Fruit fly (Drosophila melanogaster) whole organism, embryonic: ENCODE results near the gene Trm1.

ENCODE experiments used
- Aef1 ChIP-seq: fragments of 200-800 bp; sonication (Bioruptor generic); IDR thresholded peaks from 3 replicates; pipeline ENCODE4 v1.3.6; 2022; ENCODE audit warnings: missing biosample characterization, missing genetic modification characterization
- Asciz ChIP-seq: fragments of 200-800 bp; sonication (Bioruptor generic); optimal IDR thresholded peaks from 2 replicates; lab custom pipeline; 2017; ENCODE audit warnings: missing biosample characterization, mild to moderate bottlenecking, missing genetic modification characterization, missing genetic modification reagents
- B-H2 ChIP-seq: fragments of 200-800 bp; sonication (Bioruptor generic); optimal IDR thresholded peaks from 2 replicates; lab custom pipeline; 2018; ENCODE audit warnings: missing biosample characterization, mild to moderate bottlenecking, missing genetic modification characterization
- Bdp1 ChIP-seq: fragments of 200-800 bp; sonication (Bioruptor generic); optimal IDR thresholded peaks from 3 replicates; lab custom pipeline; 2016; ENCODE audit warnings: missing biosample characterization, missing genetic modification characterization
- Blimp-1 ChIP-seq: fragments of 200-800 bp; sonication (Bioruptor generic); optimal IDR thresholded peaks from 3 replicates; lab custom pipeline; 2018; ENCODE audit warnings: missing biosample characterization, missing genetic modification characterization, mild to moderate bottlenecking, moderate library complexity, missing genetic modification reagents
- CG10565 ChIP-seq: fragments of 200-800 bp; sonication (Bioruptor generic); optimal IDR thresholded peaks from 3 replicates; lab custom pipeline; 2016; ENCODE audit warnings: missing biosample characterization, mild to moderate bottlenecking, missing genetic modification characterization
- CG11504 ChIP-seq: fragments of 200-800 bp; sonication (Bioruptor generic); optimal IDR thresholded peaks from 3 replicates; lab custom pipeline; 2019; ENCODE audit warnings: missing biosample characterization, mild to moderate bottlenecking, missing genetic modification characterization, moderate library complexity
- CG11560 ChIP-seq: fragments of 200-800 bp; sonication (Bioruptor generic); IDR thresholded peaks from 3 replicates; pipeline ENCODE4 v1.3.6; 2022; ENCODE audit warnings: missing biosample characterization, missing genetic modification characterization
- CG12219 ChIP-seq: fragments of 200-800 bp; sonication (Bioruptor generic); optimal IDR thresholded peaks from 3 replicates; lab custom pipeline; 2018; ENCODE audit warnings: missing biosample characterization, mild to moderate bottlenecking, missing genetic modification characterization
- CG12391 ChIP-seq: fragments of 200-800 bp; sonication (Bioruptor generic); optimal IDR thresholded peaks from 3 replicates; lab custom pipeline; 2018; ENCODE audit warnings: missing biosample characterization, mild to moderate bottlenecking, missing genetic modification characterization, moderate library complexity
- CG12942 ChIP-seq: fragments of 200-800 bp; sonication (Bioruptor generic); optimal IDR thresholded peaks from 3 replicates; lab custom pipeline; 2016; ENCODE audit warnings: missing biosample characterization, missing genetic modification characterization
- CG13894 ChIP-seq: fragments of 200-800 bp; sonication (Bioruptor generic); optimal IDR thresholded peaks from 3 replicates; lab custom pipeline; 2018; ENCODE audit warnings: missing biosample characterization, mild to moderate bottlenecking, missing genetic modification characterization, moderate library complexity
- CG14014 ChIP-seq: fragments of 200-800 bp; sonication (Bioruptor generic); IDR thresholded peaks from 2 replicates; pipeline ENCODE4 v1.3.6; 2022; ENCODE audit warnings: missing biosample characterization, missing genetic modification characterization
- CG15479 ChIP-seq: fragments of 200-800 bp; sonication (Bioruptor generic); optimal IDR thresholded peaks from 3 replicates; lab custom pipeline; 2019; ENCODE audit warnings: missing biosample characterization, mild to moderate bottlenecking, missing genetic modification characterization, moderate library complexity
- CG17568 ChIP-seq: fragments of 200-800 bp; sonication (Bioruptor generic); optimal IDR thresholded peaks from 2 replicates; lab custom pipeline; 2018; ENCODE audit warnings: missing biosample characterization, mild to moderate bottlenecking, missing genetic modification characterization, moderate library complexity
- CG17612 ChIP-seq: fragments of 200-800 bp; sonication (Bioruptor generic); IDR thresholded peaks from 2 replicates; pipeline ENCODE4 v1.3.6; 2022; ENCODE audit warnings: missing biosample characterization, missing genetic modification characterization
- CG2129 ChIP-seq: fragments of 200-800 bp; sonication (Bioruptor generic); IDR thresholded peaks from 2 replicates; pipeline ENCODE4 v1.3.6; 2022; ENCODE audit warnings: missing biosample characterization, missing genetic modification characterization; ENCODE audit not compliant: partially characterized antibody
- CG32532 ChIP-seq: fragments of 200-800 bp; sonication (Bioruptor generic); IDR thresholded peaks from 2 replicates; pipeline ENCODE4 v1.3.6; 2022; ENCODE audit warnings: missing biosample characterization, missing genetic modification characterization
- CG6175 ChIP-seq: fragments of 200-800 bp; sonication (Bioruptor generic); IDR thresholded peaks from 3 replicates; pipeline ENCODE4 v1.3.6; 2022; ENCODE audit warnings: missing biosample characterization, missing genetic modification characterization
- CG6254 ChIP-seq: fragments of 200-800 bp; sonication (Bioruptor generic); optimal IDR thresholded peaks from 3 replicates; lab custom pipeline; 2017; ENCODE audit warnings: mild to moderate bottlenecking, missing biosample characterization, missing genetic modification reagents, missing genetic modification characterization
- CG7372 ChIP-seq: fragments of 200-800 bp; sonication (Bioruptor generic); IDR thresholded peaks from 2 replicates; pipeline ENCODE4 v1.3.6; 2022; ENCODE audit warnings: missing biosample characterization, missing genetic modification characterization
- CG7786 ChIP-seq: fragments of 200-800 bp; sonication (Bioruptor generic); optimal IDR thresholded peaks from 2 replicates; lab custom pipeline; 2016; ENCODE audit warnings: missing biosample characterization, missing genetic modification characterization
- CkIIα-i1 ChIP-seq: fragments of 200-800 bp; sonication (Bioruptor generic); IDR thresholded peaks from 2 replicates; pipeline ENCODE4 v1.3.6; 2022; ENCODE audit warnings: missing biosample characterization, missing genetic modification characterization
- Doc3 ChIP-seq: fragments of 200-800 bp; sonication (Bioruptor generic); IDR thresholded peaks from 3 replicates; pipeline ENCODE4 v1.3.6; 2022; ENCODE audit warnings: missing biosample characterization, missing genetic modification characterization; ENCODE audit not compliant: partially characterized antibody
- E2f2 ChIP-seq: fragments of 200-800 bp; sonication (Bioruptor generic); IDR thresholded peaks from 2 replicates; pipeline ENCODE4 v1.3.6; 2022; ENCODE audit warnings: missing biosample characterization, missing genetic modification characterization
- ERR ChIP-seq: fragments of 200-800 bp; sonication (Bioruptor generic); optimal IDR thresholded peaks from 2 replicates; lab custom pipeline; 2016; ENCODE audit warnings: missing biosample characterization, missing genetic modification characterization
- Hmr ChIP-seq: fragments of 200-800 bp; sonication (Bioruptor generic); optimal IDR thresholded peaks from 3 replicates; lab custom pipeline; 2017; ENCODE audit warnings: mild to moderate bottlenecking, missing biosample characterization, missing genetic modification reagents, missing genetic modification characterization
- MESR4 ChIP-seq: fragments of 200-800 bp; sonication (Bioruptor generic); optimal IDR thresholded peaks from 2 replicates; lab custom pipeline; 2018; ENCODE audit warnings: missing biosample characterization, mild to moderate bottlenecking, missing genetic modification characterization, moderate library complexity
- ab ChIP-seq: fragments of 200-800 bp; sonication (Bioruptor generic); optimal IDR thresholded peaks from 2 replicates; lab custom pipeline; 2016; ENCODE audit warnings: missing biosample characterization, missing genetic modification characterization
- cad ChIP-seq: fragments of >200 bp; optimal IDR thresholded peaks from 2 replicates; lab custom pipeline; 2017; ENCODE audit warnings: missing biosample characterization, missing genetic modification characterization
- chm ChIP-seq: fragments of 200-800 bp; sonication (Bioruptor generic); IDR thresholded peaks from 2 replicates; pipeline ENCODE4 v1.3.6; 2022; ENCODE audit warnings: missing biosample characterization, missing genetic modification characterization
- chn ChIP-seq: fragments of 200-800 bp; sonication (Bioruptor generic); optimal IDR thresholded peaks from 2 replicates; lab custom pipeline; 2016; ENCODE audit warnings: missing biosample characterization, missing genetic modification characterization
- cwo ChIP-seq: fragments of 200-800 bp; sonication (Bioruptor generic); optimal IDR thresholded peaks from 3 replicates; lab custom pipeline; 2017; ENCODE audit warnings: missing biosample characterization, missing genetic modification characterization, mild to moderate bottlenecking, moderate library complexity, missing genetic modification reagents
- exex ChIP-seq: fragments of 200-800 bp; sonication (Bioruptor generic); optimal IDR thresholded peaks from 4 replicates; lab custom pipeline; 2018; ENCODE audit warnings: missing biosample characterization, mild to moderate bottlenecking, missing genetic modification characterization, moderate library complexity
- gfzf ChIP-seq: fragments of 200-800 bp; sonication (Bioruptor generic); optimal IDR thresholded peaks from 2 replicates; lab custom pipeline; 2016; ENCODE audit warnings: missing biosample characterization, mild to moderate bottlenecking, missing genetic modification characterization, moderate library complexity
- grn ChIP-seq: fragments of 200-800 bp; sonication (Bioruptor generic); optimal IDR thresholded peaks from 3 replicates; lab custom pipeline; 2017; ENCODE audit warnings: missing biosample characterization, missing genetic modification characterization
- gro ChIP-seq: fragments of 200-800 bp; sonication (Bioruptor generic); optimal IDR thresholded peaks from 2 replicates; lab custom pipeline; 2016; ENCODE audit warnings: missing biosample characterization, missing genetic modification characterization
- gsb ChIP-seq: fragments of 200-800 bp; sonication (Bioruptor generic); IDR thresholded peaks from 2 replicates; pipeline ENCODE4 v1.3.6; 2022; ENCODE audit warnings: missing biosample characterization, missing genetic modification characterization
- her ChIP-seq: fragments of 200-800 bp; sonication (Bioruptor generic); optimal IDR thresholded peaks from 2 replicates; lab custom pipeline; 2016; ENCODE audit warnings: missing biosample characterization, missing genetic modification characterization
- inv ChIP-seq: fragments of 200-800 bp; sonication (Bioruptor generic); IDR thresholded peaks from 2 replicates; pipeline ENCODE4 v1.3.6; 2022; ENCODE audit warnings: missing biosample characterization, missing genetic modification characterization; ENCODE audit not compliant: partially characterized antibody
- klu ChIP-seq: fragments of 200-800 bp; sonication (Bioruptor generic); IDR thresholded peaks from 2 replicates; pipeline ENCODE4 v1.3.6; 2022; ENCODE audit warnings: missing biosample characterization, missing genetic modification characterization
- nerfin-2 ChIP-seq: fragments of 200-800 bp; sonication (Bioruptor generic); IDR thresholded peaks from 2 replicates; pipeline ENCODE4 v1.3.6; 2022; ENCODE audit warnings: missing biosample characterization, missing genetic modification characterization; ENCODE audit not compliant: partially characterized antibody
- nmo ChIP-seq: fragments of 200-800 bp; sonication (Bioruptor generic); optimal IDR thresholded peaks from 2 replicates; lab custom pipeline; 2018; ENCODE audit warnings: missing biosample characterization, mild to moderate bottlenecking, missing genetic modification characterization, moderate library complexity
- oc ChIP-seq: fragments of 200-800 bp; sonication (Bioruptor generic); optimal IDR thresholded peaks from 2 replicates; lab custom pipeline; 2018; ENCODE audit warnings: missing biosample characterization, mild to moderate bottlenecking, missing genetic modification characterization, moderate library complexity
- rib ChIP-seq: fragments of 200-800 bp; sonication (Bioruptor generic); IDR thresholded peaks from 2 replicates; pipeline ENCODE4 v1.3.6; 2022; ENCODE audit warnings: missing biosample characterization, missing genetic modification characterization
- run ChIP-seq: fragments of 200-800 bp; sonication (Bioruptor generic); optimal IDR thresholded peaks from 3 replicates; lab custom pipeline; 2018; ENCODE audit warnings: missing biosample characterization, mild to moderate bottlenecking, missing genetic modification characterization
- tll ChIP-seq, 2 experiments: fragments of 200-800 bp in 1 of 2; fragments of >200 bp in 1 of 2; sonication (Bioruptor generic) in 1 of 2; optimal IDR thresholded peaks; 2 replicates each; lab custom pipeline; 2017 to 2019; ENCODE audit warnings: missing biosample characterization in 2 of 2, missing genetic modification characterization in 2 of 2, mild to moderate bottlenecking in 1 of 2, moderate library complexity in 1 of 2
- vvl ChIP-seq: fragments of 200-800 bp; sonication (Bioruptor generic); IDR thresholded peaks from 2 replicates; pipeline ENCODE4 v1.3.6; 2022; ENCODE audit warnings: missing biosample characterization, missing genetic modification characterization

Trm1 gene

DNA sequence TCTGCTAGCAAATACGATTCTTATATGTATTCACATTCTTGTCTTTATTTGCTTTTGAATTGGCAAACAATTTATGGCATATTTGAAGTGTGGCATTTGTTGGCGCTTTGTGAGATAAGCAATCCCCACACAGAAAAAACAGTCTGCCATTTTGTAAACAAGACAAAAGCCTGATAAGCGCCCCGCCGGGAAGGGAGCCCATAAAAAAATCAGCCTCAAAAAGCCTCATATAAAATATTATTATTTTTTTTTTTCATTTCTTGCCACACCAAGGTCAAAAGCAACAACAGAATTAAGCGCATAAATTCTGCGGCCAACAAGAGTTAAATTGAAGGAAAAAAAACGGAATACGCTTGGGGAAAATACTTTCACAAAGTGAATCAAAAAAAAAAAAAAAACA lies 47.5 kb downstream of the Trm1 start (continued):
- TF ChIP-seq oc: no peak
- no peak for TF ChIP-seq Aef1 (GFP tag; lab: Robert Waterston, UW)
- TF ChIP-seq CG14014: peak; percentile 24; the same call in 1 of the 2 replicates
- no peak for TF ChIP-seq nerfin-2 (GFP tag; lab: Robert Waterston, UW)
- no peak for TF ChIP-seq CG7372 (GFP tag; lab: Robert Waterston, UW)
- no peak for TF ChIP-seq run
- TF ChIP-seq ERR (GFP tag; lab: Kevin White, UChicago): no peak
- peak; percentile 67 for TF ChIP-seq gro
- 0 out of 2 replicates have a peak, but pooled peaks have one; percentile 5 for TF ChIP-seq CG17612 (GFP tag; lab: Robert Waterston, UW)
- TF ChIP-seq CG6175: no peak
- TF ChIP-seq Hmr (GFP tag; lab: Kevin White, UChicago): peak; percentile 82

dm6 chr2L:12476115-12476514 lies 48.3 kb downstream of the Trm1 start:
- TF ChIP-seq gsb (GFP tag; lab: Robert Waterston, UW): no peak
- TF ChIP-seq exex (tag; lab: Kevin White, UChicago): peak; percentile 69
- TF ChIP-seq CG12219 (GFP tag; lab: Kevin White, UChicago): no peak
- no peak for TF ChIP-seq nmo
- TF ChIP-seq grn (GFP tag; lab: Kevin White, UChicago): peak; percentile 75
- no peak for TF ChIP-seq Asciz (GFP tag; lab: Kevin White, UChicago)
- TF ChIP-seq vvl (GFP tag; lab: Robert Waterston, UW): no peak
- TF ChIP-seq, all 482 proteins: peak for 2

- TF ChIP-seq tll (GFP tag; optimal IDR thresholded peaks at IDR 0.05; lab: Kevin White, UChicago) (peak in 1 of 2 experiments; percentile 91), CG32532 (GFP tag; lab: Robert Waterston, UW) (no peak), CG13894 (tag; lab: Kevin White, UChicago) (no peak), rib (no peak), CG11504 (tag; lab: Kevin White, UChicago) (no peak), CG7372 (GFP tag; lab: Robert Waterston, UW) (no peak), inv (no peak), Blimp-1 (GFP tag; lab: Kevin White, UChicago) (peak; percentile 20), cwo (GFP tag; lab: Kevin White, UChicago) (no peak), MESR4 (no peak), run (no peak), Bdp1 (GFP tag; lab: Kevin White, UChicago) (no peak), Doc3 (GFP tag; lab: Robert Waterston, UW) (no peak), CG6254 (GFP tag; lab: Kevin White, UChicago) (no peak), klu (GFP tag; lab: Robert Waterston, UW) (no peak), CG15479 (peak; percentile 22), E2f2 (no peak), chn (GFP tag; lab: Kevin White, UChicago) (no peak), ab (no peak), CkIIα-i1 (GFP tag; lab: Robert Waterston, UW) (no peak), B-H2 (GFP tag; lab: Kevin White, UChicago) (no peak), CG2129 (GFP tag; lab: Robert Waterston, UW) (no peak), chm (GFP tag; lab: Robert Waterston, UW) (no peak), CG17568 (no peak), her (no peak), cad (peak; percentile 75), CG12942 (no peak), CG12391 (tag; lab: Kevin White, UChicago) (no peak), CG11560 (tag; lab: Robert Waterston, UW) (no peak), ERR (GFP tag; lab: Kevin White, UChicago) (no peak), CG10565 (GFP tag; lab: Kevin White, UChicago) (no peak), gfzf (no peak), CG7786 (GFP tag; lab: Kevin White, UChicago) (no peak)
Observed at dm6 chr2L:12478494-12478893, 50.7 kb downstream of the Trm1 start.
